1 fruit fly cellular context compared by ENCODE assay signal in genomic region chrX:10814113-10814512, dm6.
TF ChIP-seq lines count a peak whose summit lies in the region.

No protein-coding gene starts in this region.

TF ChIP-seq in whole organism, embryonic, 481 proteins besides CTCF, POLR2A, EP300 and RAD21 (continued from another document):
- TF ChIP-seq sr (GFP tag; IDR thresholded peaks at IDR 0.05; lab: Robert Waterston, UW) (peak; percentile 63; the same call in 2 of the 3 replicates), pho (GFP tag; optimal IDR thresholded peaks at IDR 0.05; lab: Kevin White, UChicago) (no peak), lov (optimal IDR thresholded peaks at IDR 0.05; lab: Kevin White, UChicago) (no peak), lov (GFP tag; IDR thresholded peaks at IDR 0.05; lab: Robert Waterston, UW) (no peak), Drgx (GFP tag; IDR thresholded peaks at IDR 0.05; lab: Robert Waterston, UW) (peak; percentile 49), Kr (GFP tag; optimal IDR thresholded peaks at IDR 0.05; lab: Kevin White, UChicago) (no peak), CG7839 (tag; optimal IDR thresholded peaks at IDR 0.05; lab: Kevin White, UChicago) (no peak), luna (GFP tag; optimal IDR thresholded peaks at IDR 0.05; lab: Kevin White, UChicago) (no peak), CG6813 (GFP tag; optimal IDR thresholded peaks at IDR 0.05; lab: Kevin White, UChicago) (no peak), Sry-β (GFP tag; optimal IDR thresholded peaks at IDR 0.05; lab: Kevin White, UChicago) (no peak), yki (optimal IDR thresholded peaks at IDR 0.05; lab: Kevin White, UChicago) (peak; percentile 3), CG15479 (GFP tag; optimal IDR thresholded peaks at IDR 0.05; lab: Kevin White, UChicago) (no peak), pum (GFP tag; optimal IDR thresholded peaks at IDR 0.05; lab: Kevin White, UChicago) (no peak), CG10979 (tag; optimal IDR thresholded peaks at IDR 0.05; lab: Kevin White, UChicago) (no peak), CG11695 (GFP tag; IDR thresholded peaks at IDR 0.05; lab: Robert Waterston, UW) (0 out of 3 replicates have a peak, but pooled peaks have one; percentile 7), Ada2b (GFP tag; IDR thresholded peaks at IDR 0.05; lab: Robert Waterston, UW) (no peak), PHDP (tag; optimal IDR thresholded peaks at IDR 0.05; lab: Kevin White, UChicago) (no peak), CG1024 (GFP tag; IDR thresholded peaks at IDR 0.05; lab: Robert Waterston, UW) (no peak), ase (GFP tag; IDR thresholded peaks at IDR 0.05; lab: Robert Waterston, UW) (no peak), CG2116 (GFP tag; optimal IDR thresholded peaks at IDR 0.05; lab: Kevin White, UChicago) (no peak), CG12236 (GFP tag; optimal IDR thresholded peaks at IDR 0.05; lab: Kevin White, UChicago) (no peak), CG2199 (GFP tag; IDR thresholded peaks at IDR 0.05; lab: Robert Waterston, UW) (no peak), CG12942 (GFP tag; optimal IDR thresholded peaks at IDR 0.05; lab: Kevin White, UChicago) (no peak), CG12769 (tag; optimal IDR thresholded peaks at IDR 0.05; lab: Kevin White, UChicago) (peak; percentile 47), HLHmδ (GFP tag; optimal IDR thresholded peaks at IDR 0.05; lab: Kevin White, UChicago) (peak; percentile 28), ac (GFP tag; optimal IDR thresholded peaks at IDR 0.05; lab: Kevin White, UChicago) (no peak), fd64A (GFP tag; optimal IDR thresholded peaks at IDR 0.05; lab: Kevin White, UChicago) (no peak), cg (GFP tag; optimal IDR thresholded peaks at IDR 0.05; lab: Kevin White, UChicago) (peak; percentile 23), CG12219 (GFP tag; optimal IDR thresholded peaks at IDR 0.05; lab: Kevin White, UChicago) (no peak), dm (GFP tag; optimal IDR thresholded peaks at IDR 0.05; lab: Kevin White, UChicago) (no peak), Dip2 (GFP tag; IDR thresholded peaks at IDR 0.05; lab: Robert Waterston, UW) (no peak), Bdp1 (GFP tag; optimal IDR thresholded peaks at IDR 0.05; lab: Kevin White, UChicago) (no peak), CG8924 (tag; optimal IDR thresholded peaks at IDR 0.05; lab: Kevin White, UChicago) (no peak), gt (GFP tag; IDR thresholded peaks at IDR 0.05; lab: Robert Waterston, UW) (no peak), gce (GFP tag; IDR thresholded peaks at IDR 0.05; lab: Robert Waterston, UW) (no peak), CG32772 (GFP tag; IDR thresholded peaks at IDR 0.05; lab: Robert Waterston, UW) (peak; percentile 30; the same call in 1 of the 2 replicates), CG30403 (GFP tag; optimal IDR thresholded peaks at IDR 0.05; lab: Kevin White, UChicago) (no peak), lab (GFP tag; optimal IDR thresholded peaks at IDR 0.05; lab: Kevin White, UChicago) (peak; percentile 12), CG17612 (GFP tag; IDR thresholded peaks at IDR 0.05; lab: Robert Waterston, UW) (no peak), Med (GFP tag; lab: Kevin White, UChicago) (peak; percentile 73), sqz (GFP tag; optimal IDR thresholded peaks at IDR 0.05; lab: Kevin White, UChicago) (peak; percentile 91), unc-4 (GFP tag; IDR thresholded peaks at IDR 0.05; lab: Robert Waterston, UW; ENCODE audit: partially characterized antibody) (no peak), z (GFP tag; IDR thresholded peaks at IDR 0.05; lab: Robert Waterston, UW) (peak; percentile 84), Blimp-1 (GFP tag; optimal IDR thresholded peaks at IDR 0.05; lab: Kevin White, UChicago) (peak; percentile 26), CG7786 (GFP tag; optimal IDR thresholded peaks at IDR 0.05; lab: Kevin White, UChicago) (no peak), CG34224 (GFP tag; IDR thresholded peaks at IDR 0.05; lab: Robert Waterston, UW; ENCODE audit: partially characterized antibody) (peak; percentile 14; the same call in 1 of the 3 replicates), CG13287 (GFP tag; IDR thresholded peaks at IDR 0.05; lab: Robert Waterston, UW; ENCODE audit: partially characterized antibody) (no peak; the same call in 1 of the 2 replicates), Usf (GFP tag; optimal IDR thresholded peaks at IDR 0.05; lab: Kevin White, UChicago) (no peak), CG34422 (GFP tag; IDR thresholded peaks at IDR 0.05; lab: Robert Waterston, UW) (no peak; the same call in 2 of the 3 replicates), disco-r (GFP tag; optimal IDR thresholded peaks at IDR 0.05; lab: Kevin White, UChicago) (no peak), CG3163 (GFP tag; optimal IDR thresholded peaks at IDR 0.05; lab: Kevin White, UChicago) (peak; percentile 87), Bteb2 (GFP tag; optimal IDR thresholded peaks at IDR 0.05; lab: Kevin White, UChicago) (no peak), Gug (GFP tag; IDR thresholded peaks at IDR 0.05; lab: Robert Waterston, UW) (no peak), Dfd (GFP tag; optimal IDR thresholded peaks at IDR 0.05; lab: Kevin White, UChicago) (no peak), CG31365 (tag; optimal IDR thresholded peaks at IDR 0.05; lab: Kevin White, UChicago) (no peak), jing (GFP tag; optimal IDR thresholded peaks at IDR 0.05; lab: Kevin White, UChicago) (no peak), CG34376 (GFP tag; optimal IDR thresholded peaks at IDR 0.05; lab: Kevin White, UChicago) (peak; percentile 29), ttk (GFP tag; IDR thresholded peaks at IDR 0.05; lab: Robert Waterston, UW) (no peak), MBD-R2 (GFP tag; IDR thresholded peaks at IDR 0.05; lab: Robert Waterston, UW) (no peak), Optix (GFP tag; IDR thresholded peaks at IDR 0.05; lab: Robert Waterston, UW) (no peak), lilli (GFP tag; optimal IDR thresholded peaks at IDR 0.05; lab: Kevin White, UChicago) (no peak), H15 (GFP tag; IDR thresholded peaks at IDR 0.05; lab: Robert Waterston, UW) (no peak), Deaf1 (tag; optimal IDR thresholded peaks at IDR 0.05; lab: Kevin White, UChicago) (peak; percentile 62), ab (GFP tag; optimal IDR thresholded peaks at IDR 0.05; lab: Kevin White, UChicago) (no peak), CG10543 (GFP tag; optimal IDR thresholded peaks at IDR 0.05; lab: Kevin White, UChicago) (no peak), sd (tag; optimal IDR thresholded peaks at IDR 0.05; lab: Kevin White, UChicago) (peak; percentile 51), trem (tag; optimal IDR thresholded peaks at IDR 0.05; lab: Kevin White, UChicago) (no peak), CG13296 (GFP tag; optimal IDR thresholded peaks at IDR 0.05; lab: Kevin White, UChicago) (no peak), CG4360 (GFP tag; IDR thresholded peaks at IDR 0.05; lab: Robert Waterston, UW) (no peak; the same call in 1 of the 2 replicates), ci (GFP tag; IDR thresholded peaks at IDR 0.05; lab: Robert Waterston, UW) (peak; percentile 50; the same call in 1 of the 3 replicates), maf-S (GFP tag; optimal IDR thresholded peaks at IDR 0.05; lab: Kevin White, UChicago) (no peak), BEAF-32 (GFP tag; optimal IDR thresholded peaks at IDR 0.05; lab: Kevin White, UChicago) (no peak), trh (GFP tag; optimal IDR thresholded peaks at IDR 0.05; lab: Kevin White, UChicago) (no peak), fd102C (GFP tag; optimal IDR thresholded peaks at IDR 0.05; lab: Kevin White, UChicago) (no peak), CG31224 (GFP tag; IDR thresholded peaks at IDR 0.05; lab: Robert Waterston, UW) (no peak), tup (GFP tag; optimal IDR thresholded peaks at IDR 0.05; lab: Kevin White, UChicago) (no peak), sens (GFP tag; lab: Kevin White, UChicago) (no peak), vfl (GFP tag; optimal IDR thresholded peaks at IDR 0.05; lab: Kevin White, UChicago) (no peak), ATbp (GFP tag; optimal IDR thresholded peaks at IDR 0.05; lab: Kevin White, UChicago) (peak; percentile 19), Awh (GFP tag; IDR thresholded peaks at IDR 0.05; lab: Robert Waterston, UW) (peak; percentile 19; the same call in 1 of the 2 replicates), CG4707 (GFP tag; optimal IDR thresholded peaks at IDR 0.05; lab: Kevin White, UChicago) (no peak), scrt (GFP tag; optimal IDR thresholded peaks at IDR 0.05; lab: Kevin White, UChicago) (peak; percentile 15), crol (GFP tag; IDR thresholded peaks at IDR 0.05; lab: Robert Waterston, UW) (peak; percentile 96), Ravus (GFP tag; IDR thresholded peaks at IDR 0.05; lab: Robert Waterston, UW) (no peak), ftz-f1 (GFP tag; optimal IDR thresholded peaks at IDR 0.05; lab: Kevin White, UChicago) (no peak), mld (GFP tag; IDR thresholded peaks at IDR 0.05; lab: Robert Waterston, UW; ENCODE audit: partially characterized antibody) (no peak), sna (GFP tag; IDR thresholded peaks at IDR 0.05; lab: Robert Waterston, UW; ENCODE audit: partially characterized antibody) (no peak), wor (GFP tag; IDR thresholded peaks at IDR 0.05; lab: Robert Waterston, UW) (no peak), otp (GFP tag; IDR thresholded peaks at IDR 0.05; lab: Robert Waterston, UW) (no peak), zf30C (GFP tag; optimal IDR thresholded peaks at IDR 0.05; lab: Kevin White, UChicago) (no peak), bowl (GFP tag; IDR thresholded peaks at IDR 0.05; lab: Robert Waterston, UW) (no peak), D19B (GFP tag; optimal IDR thresholded peaks at IDR 0.05; lab: Kevin White, UChicago) (no peak), lbe (GFP tag; optimal IDR thresholded peaks at IDR 0.05; lab: Kevin White, UChicago) (no peak), run (tag; optimal IDR thresholded peaks at IDR 0.05; lab: Kevin White, UChicago) (no peak), Ets97D (GFP tag; optimal IDR thresholded peaks at IDR 0.05; lab: Kevin White, UChicago) (no peak), Pdp1 (GFP tag; optimal IDR thresholded peaks at IDR 0.05; lab: Kevin White, UChicago) (peak in 1 of 2 experiments; percentile 57), rib (GFP tag; IDR thresholded peaks at IDR 0.05; lab: Robert Waterston, UW) (peak; percentile 65), Dref (GFP tag; IDR thresholded peaks at IDR 0.05; lab: Robert Waterston, UW) (no peak), klu (GFP tag; IDR thresholded peaks at IDR 0.05; lab: Robert Waterston, UW) (no peak), Bgb (GFP tag; IDR thresholded peaks at IDR 0.05; lab: Robert Waterston, UW; ENCODE audit: partially characterized antibody) (no peak), gcm (GFP tag; optimal IDR thresholded peaks at IDR 0.05; lab: Kevin White, UChicago) (no peak), CG6854 (GFP tag; optimal IDR thresholded peaks at IDR 0.05; lab: Kevin White, UChicago) (no peak), inv (GFP tag; IDR thresholded peaks at IDR 0.05; lab: Robert Waterston, UW; ENCODE audit: partially characterized antibody) (no peak), chm (GFP tag; IDR thresholded peaks at IDR 0.05; lab: Robert Waterston, UW) (no peak), esg (GFP tag; conservative IDR thresholded peaks at IDR 0.05; lab: Robert Waterston, UW) (no peak), ato (GFP tag; IDR thresholded peaks at IDR 0.05; lab: Robert Waterston, UW; ENCODE audit: partially characterized antibody) (0 out of 2 replicates have a peak, but pooled peaks have one; percentile 37), hth (optimal IDR thresholded peaks at IDR 0.05; lab: Kevin White, UChicago) (no peak), CG18011 (GFP tag; optimal IDR thresholded peaks at IDR 0.05; lab: Kevin White, UChicago) (no peak), Sox100B (GFP tag; optimal IDR thresholded peaks at IDR 0.05; lab: Kevin White, UChicago) (no peak), org-1 (GFP tag; optimal IDR thresholded peaks at IDR 0.05; lab: Kevin White, UChicago) (no peak), ems (GFP tag; optimal IDR thresholded peaks at IDR 0.05; lab: Kevin White, UChicago) (no peak), vvl (GFP tag; IDR thresholded peaks at IDR 0.05; lab: Robert Waterston, UW) (peak; percentile 34; the same call in 1 of the 2 replicates), abd-A (tag; optimal IDR thresholded peaks at IDR 0.05; lab: Kevin White, UChicago) (no peak), Doc2 (GFP tag; IDR thresholded peaks at IDR 0.05; lab: Robert Waterston, UW) (no peak), CG3065 (GFP tag; optimal IDR thresholded peaks at IDR 0.05; lab: Kevin White, UChicago) (no peak), Eip74EF (GFP tag; optimal IDR thresholded peaks at IDR 0.05; lab: Kevin White, UChicago) (no peak), CG13894 (tag; optimal IDR thresholded peaks at IDR 0.05; lab: Kevin White, UChicago) (no peak), sisA (GFP tag; IDR thresholded peaks at IDR 0.05; lab: Robert Waterston, UW) (no peak), MTF-1 (GFP tag; optimal IDR thresholded peaks at IDR 0.05; lab: Kevin White, UChicago; ENCODE audit: borderline replicate concordance) (no peak), CG10462 (GFP tag; optimal IDR thresholded peaks at IDR 0.05; lab: Kevin White, UChicago) (no peak), CG10366 (GFP tag; IDR thresholded peaks at IDR 0.05; lab: Robert Waterston, UW) (no peak), Xbp1 (GFP tag; optimal IDR thresholded peaks at IDR 0.05; lab: Kevin White, UChicago) (no peak), ken (GFP tag; IDR thresholded peaks at IDR 0.05; lab: Robert Waterston, UW) (peak; percentile 76; the same call in 2 of the 3 replicates), CG11723 (GFP tag; optimal IDR thresholded peaks at IDR 0.05; lab: Kevin White, UChicago) (no peak), croc (GFP tag; conservative IDR thresholded peaks at IDR 0.05; lab: Robert Waterston, UW) (no peak), CG10959 (GFP tag; IDR thresholded peaks at IDR 0.05; lab: Robert Waterston, UW) (no peak), sug (tag; optimal IDR thresholded peaks at IDR 0.05; lab: Kevin White, UChicago) (peak; percentile 26), BtbVII (GFP tag; optimal IDR thresholded peaks at IDR 0.05; lab: Kevin White, UChicago) (peak; percentile 11), CG1603 (tag; optimal IDR thresholded peaks at IDR 0.05; lab: Kevin White, UChicago) (no peak), ash1 (GFP tag; optimal IDR thresholded peaks at IDR 0.05; lab: Kevin White, UChicago) (peak; percentile 7), TFAM (GFP tag; optimal IDR thresholded peaks at IDR 0.05; lab: Kevin White, UChicago) (no peak), CG4328 (GFP tag; optimal IDR thresholded peaks at IDR 0.05; lab: Kevin White, UChicago) (no peak), dpn (GFP tag; optimal IDR thresholded peaks at IDR 0.05; lab: Kevin White, UChicago) (no peak), CG18476 (GFP tag; optimal IDR thresholded peaks at IDR 0.05; lab: Kevin White, UChicago) (no peak)
